Worm (Caenorhabditis elegans) whole organism, L1 larva: Measurements from ENCODE around the gene F26G1.5.

Experiments used
- C04F5.9 ChIP-seq: sonication (generic microtip); optimal IDR thresholded peaks from 2 replicates; lab custom pipeline; 2016; ENCODE audit warnings: missing genetic modification characterization, missing compliant biosample characterization
- C16A3.4 ChIP-seq: fragments of 150-350 bp; optimal IDR thresholded peaks from 2 replicates; lab custom pipeline; 2014; ENCODE audit warnings: missing biosample characterization, missing genetic modification characterization
- aha-1 ChIP-seq: fragments of 150-350 bp; optimal IDR thresholded peaks from 2 replicates; lab custom pipeline; 2014; ENCODE audit warnings: missing biosample characterization, missing genetic modification characterization
- alr-1 ChIP-seq: fragments of 200-800 bp; sonication (Bioruptor generic); optimal IDR thresholded peaks from 2 replicates; lab custom pipeline; 2018; ENCODE audit warnings: borderline replicate concordance, mild to moderate bottlenecking, missing genetic modification characterization, missing compliant biosample characterization
- ama-1 ChIP-seq: fragments of 150-350 bp; optimal IDR thresholded peaks from 2 replicates; lab custom pipeline; 2014
- blmp-1 ChIP-seq: fragments of 150-350 bp; optimal IDR thresholded peaks from 2 replicates; lab custom pipeline; 2014; ENCODE audit warnings: missing biosample characterization, missing genetic modification characterization
- ceh-63 ChIP-seq: fragments of 200-800 bp; sonication (Bioruptor generic); optimal IDR thresholded peaks from 2 replicates; lab custom pipeline; 2018; ENCODE audit warnings: mild to moderate bottlenecking, missing genetic modification characterization, missing compliant biosample characterization
- ceh-88 ChIP-seq: fragments of 200-800 bp; sonication (Bioruptor generic); IDR thresholded peaks from 2 replicates; pipeline ENCODE4 v1.3.6; 2022; ENCODE audit warnings: missing genetic modification characterization, missing compliant biosample characterization
- ceh-90 ChIP-seq: sonication (generic microtip); optimal IDR thresholded peaks from 2 replicates; lab custom pipeline; 2016; ENCODE audit warnings: missing genetic modification characterization, missing compliant biosample characterization
- ces-1 ChIP-seq: fragments of 150-350 bp; optimal IDR thresholded peaks from 2 replicates; lab custom pipeline; 2014; ENCODE audit warnings: missing biosample characterization, missing genetic modification reagents, missing genetic modification characterization
- dpl-1 ChIP-seq, 3 experiments: fragments of 150-350 bp in 2 of 3; sonication (generic microtip) in 1 of 3; optimal IDR thresholded peaks; 2 replicates each; lab custom pipeline; 2014 to 2017; ENCODE audit warnings: missing biosample characterization in 3 of 3, missing genetic modification characterization in 3 of 3, missing genetic modification reagents in 3 of 3
- dsc-1 ChIP-seq: sonication (generic microtip); optimal IDR thresholded peaks from 2 replicates; lab custom pipeline; 2016; ENCODE audit warnings: mild to moderate bottlenecking, missing genetic modification characterization, missing compliant biosample characterization
- efl-1 ChIP-seq, 4 experiments: fragments of 150-350 bp; optimal IDR thresholded peaks in 3 of 4; peaks in 1 of 4; 1 replicate in 1 of 4; 2 replicates in 3 of 4; lab custom pipeline; 2014; ENCODE audit warnings: missing biosample characterization in 2 of 4, missing genetic modification characterization in 2 of 4, missing genetic modification reagents in 2 of 4
- egl-27 ChIP-seq, 2 experiments: fragments of 150-350 bp in 1 of 2; sonication (generic microtip); optimal IDR thresholded peaks; 3 replicates each; lab custom pipeline; 2017 to 2018; ENCODE audit warnings: missing biosample characterization in 2 of 2, missing genetic modification characterization in 2 of 2, missing genetic modification reagents in 2 of 2
- elt-2 ChIP-seq: sonication (generic microtip); optimal IDR thresholded peaks from 2 replicates; lab custom pipeline; 2016; ENCODE audit warnings: missing genetic modification characterization, mild to moderate bottlenecking, inconsistent platforms, missing compliant biosample characterization, missing genetic modification reagents
- elt-3 ChIP-seq, 6 experiments: fragments of 150-350 bp in 1 of 6; sonication (generic microtip); optimal IDR thresholded peaks; 2 replicates each; lab custom pipeline; 2017 to 2018; ENCODE audit warnings: missing biosample characterization in 6 of 6, missing genetic modification characterization in 6 of 6, inconsistent platforms in 1 of 6
- fkh-10 ChIP-seq: sonication (generic microtip); optimal IDR thresholded peaks from 2 replicates; lab custom pipeline; 2017; ENCODE audit warnings: missing biosample characterization, missing genetic modification reagents, missing genetic modification characterization
- fkh-4 ChIP-seq: sonication (generic microtip); optimal IDR thresholded peaks from 2 replicates; lab custom pipeline; 2016; ENCODE audit warnings: missing compliant biosample characterization, missing genetic modification characterization, borderline replicate concordance
- fos-1 ChIP-seq: fragments of 150-350 bp; optimal IDR thresholded peaks from 2 replicates; lab custom pipeline; 2014; ENCODE audit warnings: missing biosample characterization, missing genetic modification characterization
- grh-1 ChIP-seq: fragments of 200-800 bp; sonication (Bioruptor generic); IDR thresholded peaks from 2 replicates; pipeline ENCODE4 v1.3.6; 2022; ENCODE audit warnings: missing genetic modification reagents, missing genetic modification characterization, missing compliant biosample characterization
- hlh-17 ChIP-seq: fragments of 200-800 bp; sonication (Bioruptor generic); optimal IDR thresholded peaks from 2 replicates; lab custom pipeline; 2018; ENCODE audit warnings: missing genetic modification characterization, mild to moderate bottlenecking, missing compliant biosample characterization, moderate library complexity, borderline replicate concordance
- hlh-4 ChIP-seq: sonication (generic microtip); optimal IDR thresholded peaks from 2 replicates; lab custom pipeline; 2016; ENCODE audit warnings: mild to moderate bottlenecking, missing genetic modification characterization, missing compliant biosample characterization
- hpl-2 ChIP-seq: fragments of 150-350 bp; optimal IDR thresholded peaks from 2 replicates; lab custom pipeline; 2014; ENCODE audit warnings: missing biosample characterization, missing genetic modification reagents, missing genetic modification characterization
- isw-1 ChIP-seq: fragments of 200-800 bp; sonication (Bioruptor generic); IDR thresholded peaks from 2 replicates; pipeline ENCODE4 v1.3.6; 2022; ENCODE audit warnings: missing genetic modification characterization, missing compliant biosample characterization
- jun-1 ChIP-seq: fragments of 150-350 bp; optimal IDR thresholded peaks from 2 replicates; lab custom pipeline; 2014; ENCODE audit warnings: missing biosample characterization, missing genetic modification reagents, missing genetic modification characterization
- lin-13 ChIP-seq: fragments of 150-350 bp; optimal IDR thresholded peaks from 2 replicates; lab custom pipeline; 2014; ENCODE audit warnings: missing biosample characterization, missing genetic modification reagents, missing genetic modification characterization
- lin-14 ChIP-seq: fragments of 200-800 bp; sonication (Bioruptor generic); optimal IDR thresholded peaks from 2 replicates; lab custom pipeline; 2018; ENCODE audit warnings: mild to moderate bottlenecking, missing genetic modification characterization, moderate library complexity, missing compliant biosample characterization
- lin-15B ChIP-seq: fragments of 150-350 bp; sonication (generic microtip); optimal IDR thresholded peaks from 3 replicates; lab custom pipeline; 2014; ENCODE audit warnings: missing biosample characterization, missing genetic modification characterization
- lin-35 ChIP-seq, 2 experiments: fragments of 150-350 bp; optimal IDR thresholded peaks; 2 replicates each; lab custom pipeline; 2014; ENCODE audit warnings: missing biosample characterization in 2 of 2, missing genetic modification characterization in 2 of 2, missing genetic modification reagents in 2 of 2
- lsy-2 ChIP-seq, 2 experiments: fragments of 150-350 bp; optimal IDR thresholded peaks; 2 replicates each; lab custom pipeline; 2014; ENCODE audit warnings: missing biosample characterization in 2 of 2, missing genetic modification characterization in 2 of 2
- mdl-1 ChIP-seq, 2 experiments: fragments of 150-350 bp; optimal IDR thresholded peaks; 2 replicates each; lab custom pipeline; 2014 to 2017; ENCODE audit warnings: missing biosample characterization in 2 of 2, missing genetic modification characterization in 2 of 2, inconsistent platforms in 1 of 2
- mep-1 ChIP-seq: fragments of 150-350 bp; optimal IDR thresholded peaks from 2 replicates; lab custom pipeline; 2014; ENCODE audit warnings: missing biosample characterization, missing genetic modification characterization
- nhr-12 ChIP-seq: sonication (generic microtip); optimal IDR thresholded peaks from 2 replicates; lab custom pipeline; 2017; ENCODE audit warnings: missing biosample characterization, missing genetic modification characterization
- nhr-20 ChIP-seq: sonication (generic microtip); optimal IDR thresholded peaks from 2 replicates; lab custom pipeline; 2016; ENCODE audit warnings: mild to moderate bottlenecking, missing genetic modification characterization, missing compliant biosample characterization
- nhr-71 ChIP-seq: sonication (generic microtip); optimal IDR thresholded peaks from 2 replicates; lab custom pipeline; 2016; ENCODE audit warnings: mild to moderate bottlenecking, missing genetic modification characterization, moderate library complexity, missing compliant biosample characterization
- pax-3 ChIP-seq: fragments of 200-800 bp; sonication (Bioruptor generic); optimal IDR thresholded peaks from 2 replicates; lab custom pipeline; 2018; ENCODE audit warnings: mild to moderate bottlenecking, missing genetic modification characterization, moderate library complexity, missing compliant biosample characterization
- pqm-1 ChIP-seq: sonication (generic microtip); optimal IDR thresholded peaks from 3 replicates; lab custom pipeline; 2017; ENCODE audit warnings: missing biosample characterization, missing genetic modification characterization
- rnt-1 ChIP-seq: sonication (generic microtip); optimal IDR thresholded peaks from 2 replicates; lab custom pipeline; 2016; ENCODE audit warnings: mild to moderate bottlenecking, missing genetic modification characterization, moderate library complexity, missing compliant biosample characterization
- snu-23 ChIP-seq: sonication (generic microtip); optimal IDR thresholded peaks from 2 replicates; lab custom pipeline; 2016; ENCODE audit warnings: missing genetic modification characterization, missing compliant biosample characterization
- sox-4 ChIP-seq: sonication (generic microtip); optimal IDR thresholded peaks from 2 replicates; lab custom pipeline; 2016; ENCODE audit warnings: missing genetic modification characterization, missing compliant biosample characterization
- sptf-1 ChIP-seq: fragments of 150-350 bp; optimal IDR thresholded peaks from 2 replicates; lab custom pipeline; 2014; ENCODE audit warnings: missing biosample characterization, missing genetic modification characterization
- tbx-2 ChIP-seq: sonication (generic microtip); optimal IDR thresholded peaks from 2 replicates; lab custom pipeline; 2016; ENCODE audit warnings: missing genetic modification characterization, missing compliant biosample characterization
- tlp-1 ChIP-seq: fragments of 150-350 bp; optimal IDR thresholded peaks from 2 replicates; lab custom pipeline; 2014; ENCODE audit warnings: missing biosample characterization, missing genetic modification characterization
- unc-62 ChIP-seq: fragments of 150-350 bp; optimal IDR thresholded peaks from 2 replicates; lab custom pipeline; 2014; ENCODE audit warnings: missing biosample characterization, missing genetic modification reagents, missing genetic modification characterization
- unc-86 ChIP-seq: sonication (generic microtip); optimal IDR thresholded peaks from 2 replicates; lab custom pipeline; 2016; ENCODE audit warnings: missing genetic modification characterization, missing compliant biosample characterization
- ztf-11 ChIP-seq, 2 experiments: sonication (generic microtip); optimal IDR thresholded peaks; 2 replicates each; lab custom pipeline; 2016 to 2017; ENCODE audit warnings: missing genetic modification characterization in 2 of 2, missing biosample characterization in 1 of 2, missing compliant biosample characterization in 1 of 2
- ztf-4 ChIP-seq: fragments of 150-350 bp; optimal IDR thresholded peaks from 2 replicates; lab custom pipeline; 2014; ENCODE audit warnings: missing biosample characterization, missing genetic modification characterization

The F26G1.5 gene

DNA sequence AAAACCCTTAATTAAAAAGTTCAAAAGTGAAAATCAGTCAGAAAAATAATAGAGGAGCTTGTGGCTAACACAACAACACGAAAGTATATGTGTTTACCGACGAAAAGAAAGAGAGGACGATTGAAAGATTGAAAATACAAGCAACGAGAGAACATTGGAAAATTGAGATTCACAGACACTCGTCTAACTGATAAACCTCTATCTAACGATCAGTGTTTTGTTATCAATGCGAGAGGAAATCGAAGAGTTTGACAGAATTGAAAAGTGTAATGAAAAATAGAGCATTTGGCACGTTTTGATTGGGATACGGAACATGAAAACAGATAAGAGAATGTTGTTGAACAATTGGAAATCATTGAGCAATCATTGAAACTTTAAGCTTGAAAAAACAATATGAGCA is 42.5 kb downstream of the F26G1.5 start:
- peak; percentile 44 for TF ChIP-seq rnt-1 (tag; lab: Kevin White, UChicago)
- peak; percentile 97 for TF ChIP-seq elt-2
- peak; percentile 3 for TF ChIP-seq mep-1
- TF ChIP-seq lsy-2 (tag; optimal IDR thresholded peaks at IDR 0.05; lab: Kevin White, UChicago): peak in 1 of 2 experiments; percentile 38
- no peak for TF ChIP-seq hlh-4 (tag; lab: Kevin White, UChicago)
- peak; percentile 12 for TF ChIP-seq blmp-1 (tag; lab: Kevin White, UChicago)
- no peak for TF ChIP-seq isw-1 (GFP tag; lab: Robert Waterston, UW)
- TF ChIP-seq sptf-1: no peak
- peak in 4 of 6 experiments; percentile 4 to 71 (median 39) for TF ChIP-seq elt-3 (tag; optimal IDR thresholded peaks at IDR 0.05; lab: Kevin White, UChicago)
- TF ChIP-seq pqm-1 (tag; lab: Kevin White, UChicago): peak; percentile 35
- peak; percentile 82 for TF ChIP-seq lin-14 (GFP tag; lab: Kevin White, UChicago)
- TF ChIP-seq nhr-20 (tag; lab: Kevin White, UChicago): peak; percentile 29
- TF ChIP-seq nhr-12 (tag; lab: Kevin White, UChicago): no peak
- TF ChIP-seq lin-35 (GFP tag; optimal IDR thresholded peaks at IDR 0.05; lab: Kevin White, UChicago): peak in 1 of 2 experiments; percentile 51
- TF ChIP-seq alr-1: no peak
- TF ChIP-seq efl-1 (optimal IDR thresholded peaks at IDR 0.05; lab: Kevin White, UChicago): peak in 1 of 2 experiments; percentile 7
- TF ChIP-seq efl-1 (GFP tag; optimal IDR thresholded peaks at IDR 0.05 in 1 of 2; lab: Kevin White, UChicago): peak in 1 of 2 experiments; percentile 85
- peak; percentile 55 for TF ChIP-seq nhr-71 (tag; lab: Kevin White, UChicago)
- TF ChIP-seq snu-23 (GFP tag; lab: Kevin White, UChicago): peak; percentile 33

DNA sequence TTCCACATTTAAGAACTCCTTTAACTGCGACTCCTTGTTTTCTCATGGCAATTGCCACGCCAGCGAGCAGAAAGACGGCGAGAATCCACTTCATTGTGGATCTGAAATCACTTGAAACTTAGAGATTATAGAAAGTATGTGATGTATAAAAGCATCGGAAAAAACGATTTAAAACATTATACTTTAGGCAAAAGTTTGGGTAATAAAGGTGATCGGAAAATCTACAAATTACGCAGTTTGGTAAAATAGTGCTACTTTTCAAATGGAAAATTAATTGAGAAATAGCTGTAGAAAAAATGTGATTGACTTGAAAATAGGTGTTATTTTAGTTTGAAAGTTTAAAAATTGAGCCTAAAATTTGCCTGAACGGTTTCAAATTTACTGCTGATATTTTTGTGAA is 43.4 kb downstream of the F26G1.5 start, which contains the start of gene ttr-41:
Gene ttr-41, minus strand, starts transcription at position 101 of the 400 bp plus-strand sequence.
- no peak for TF ChIP-seq rnt-1 (tag; lab: Kevin White, UChicago)
- TF ChIP-seq hlh-17 (GFP tag; lab: Kevin White, UChicago): no peak
- no peak for TF ChIP-seq elt-2
- no peak for TF ChIP-seq dsc-1 (tag; lab: Kevin White, UChicago)
- no peak for TF ChIP-seq unc-86
- no peak for TF ChIP-seq ztf-11 (tag; optimal IDR thresholded peaks at IDR 0.05; lab: Kevin White, UChicago)
- no peak for TF ChIP-seq grh-1 (GFP tag; lab: Robert Waterston, UW)
- TF ChIP-seq tlp-1 (tag; lab: Kevin White, UChicago): no peak
- TF ChIP-seq ztf-4 (tag; lab: Kevin White, UChicago): no peak
- no peak for TF ChIP-seq C16A3.4
- TF ChIP-seq pax-3 (tag; lab: Kevin White, UChicago): no peak

DNA sequence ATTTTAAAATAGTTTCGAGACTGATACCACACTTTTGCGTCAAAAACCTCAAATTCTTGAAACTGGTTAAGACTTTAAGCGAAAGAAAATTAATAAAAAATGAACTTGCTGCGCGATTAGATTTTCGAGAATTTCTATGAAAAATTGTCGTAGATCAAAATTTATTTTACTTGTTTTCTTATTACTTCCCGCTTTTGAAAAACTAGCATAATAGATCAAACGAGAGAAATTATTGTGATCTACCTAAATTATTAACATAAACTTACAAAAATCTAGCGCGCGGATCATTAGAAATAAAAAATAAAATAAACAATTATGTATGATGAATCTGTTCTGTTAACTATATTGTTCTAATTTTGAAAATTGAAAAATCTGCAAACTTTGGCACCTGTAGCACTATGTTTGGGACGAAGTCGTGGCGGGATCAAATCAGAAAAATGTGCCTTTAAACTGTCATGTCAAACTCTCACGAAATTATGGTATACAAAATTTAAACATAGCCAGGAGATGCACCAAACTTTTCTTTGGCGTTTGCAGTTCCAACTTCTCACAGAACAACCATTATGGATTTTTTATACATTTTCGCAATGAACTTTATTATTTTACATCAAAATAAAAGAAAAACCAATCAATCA is 44.3 kb downstream of the F26G1.5 start:
- TF ChIP-seq ama-1: peak; percentile 10
- peak; percentile 35 for TF ChIP-seq elt-2
- TF ChIP-seq hpl-2 (GFP tag; lab: Kevin White, UChicago): no peak

DNA sequence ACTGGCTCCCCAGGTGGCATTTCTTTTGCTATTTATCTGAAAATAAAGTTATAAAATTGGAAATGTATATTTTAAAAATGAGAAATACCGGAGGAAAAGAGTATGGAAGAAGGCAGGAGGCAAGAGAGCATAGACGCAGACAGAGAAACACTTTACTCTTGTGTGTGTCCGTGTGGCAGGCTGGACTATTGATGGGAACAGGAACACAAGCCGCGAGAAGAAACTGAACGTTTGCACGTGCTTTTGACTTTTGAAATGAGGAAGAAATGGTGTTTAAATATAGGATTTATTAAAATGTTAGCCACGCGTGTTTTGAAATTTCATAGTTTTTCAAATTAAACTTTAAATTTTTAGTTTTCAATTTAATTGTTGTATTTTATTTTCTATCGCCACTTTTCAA is 45.1 kb downstream of the F26G1.5 start, which contains the start of gene F10G7.10:
Gene F10G7.10, minus strand, starts transcription at position 145 of the 400 bp plus-strand sequence.
- TF ChIP-seq C04F5.9 (tag; lab: Kevin White, UChicago) (no peak), unc-86 (no peak), dsc-1 (tag; lab: Kevin White, UChicago) (no peak), dpl-1 (GFP tag; optimal IDR thresholded peaks at IDR 0.05; lab: Kevin White, UChicago) (peak in 1 of 3 experiments; percentile 4), ceh-90 (tag; lab: Kevin White, UChicago) (no peak), fos-1 (tag; lab: Kevin White, UChicago) (no peak), alr-1 (no peak), unc-62 (GFP tag; lab: Kevin White, UChicago) (no peak), mdl-1 (tag; optimal IDR thresholded peaks at IDR 0.05; lab: Kevin White, UChicago) (peak in 1 of 2 experiments; percentile 19), tbx-2 (tag; lab: Kevin White, UChicago) (no peak), egl-27 (tag; optimal IDR thresholded peaks at IDR 0.05; lab: Kevin White, UChicago) (no peak), ceh-63 (no peak), sox-4 (tag; lab: Kevin White, UChicago) (no peak), jun-1 (tag; lab: Kevin White, UChicago) (no peak), lin-15B (tag; lab: Kevin White, UChicago) (no peak), fkh-10 (no peak), aha-1 (tag; lab: Kevin White, UChicago) (no peak), ces-1 (GFP tag; lab: Kevin White, UChicago) (no peak), lin-13 (no peak), fkh-4 (tag; lab: Kevin White, UChicago) (no peak), hlh-4 (tag; lab: Kevin White, UChicago) (no peak), ceh-88 (GFP tag; lab: Robert Waterston, UW) (no peak)
